Worm (Caenorhabditis elegans) whole organism, L4 larva: Measurements from ENCODE around the gene nuc-1.
A peak's percentile ranks its signal among the peaks of the same experiment; 100 is the strongest.

Experiments
- F10B5.3 ChIP-seq: sonication (generic microtip); optimal IDR thresholded peaks from 2 replicates; lab custom pipeline; 2016; ENCODE audit warnings: mild to moderate bottlenecking, missing genetic modification characterization, missing compliant biosample characterization
- R02D3.7 ChIP-seq: fragments of 150-350 bp; sonication (generic microtip); optimal IDR thresholded peaks from 3 replicates; lab custom pipeline; 2014; ENCODE audit warnings: missing biosample characterization, missing genetic modification characterization
- T26A8.4 ChIP-seq: fragments of 200-800 bp; sonication (Bioruptor generic); IDR thresholded peaks from 2 replicates; pipeline ENCODE4 v1.3.6; 2022; ENCODE audit warnings: missing genetic modification characterization, missing compliant biosample characterization
- Y48G9A.11 ChIP-seq: fragments of 200-800 bp; sonication (Bioruptor generic); IDR thresholded peaks from 2 replicates; pipeline ENCODE4 v1.3.6; 2022; ENCODE audit warnings: missing genetic modification reagents, missing genetic modification characterization, missing compliant biosample characterization
- Y5F2A.4 ChIP-seq: fragments of 200-800 bp; sonication (Bioruptor generic); optimal IDR thresholded peaks from 2 replicates; lab custom pipeline; 2018; ENCODE audit warnings: mild to moderate bottlenecking, missing genetic modification characterization, missing compliant biosample characterization
- Y75B8A.6 ChIP-seq: fragments of 200-800 bp; sonication (Bioruptor generic); IDR thresholded peaks from 2 replicates; pipeline ENCODE4 v1.3.6; 2022; ENCODE audit warnings: missing genetic modification reagents, missing genetic modification characterization, missing compliant biosample characterization
- ZK546.5 ChIP-seq, 2 experiments: sonication (generic microtip); optimal IDR thresholded peaks; 2 replicates each; lab custom pipeline; 2017; ENCODE audit warnings: missing biosample characterization in 2 of 2, missing genetic modification characterization in 2 of 2
- aly-2 ChIP-seq: sonication (generic microtip); optimal IDR thresholded peaks from 2 replicates; lab custom pipeline; 2018; ENCODE audit warnings: missing biosample characterization, missing genetic modification characterization
- ama-1 ChIP-seq: fragments of 150-350 bp; optimal IDR thresholded peaks from 2 replicates; lab custom pipeline; 2014; ENCODE audit warnings: inconsistent platforms, mixed read lengths
- attf-4 ChIP-seq: sonication (generic microtip); optimal IDR thresholded peaks from 3 replicates; lab custom pipeline; 2017; ENCODE audit warnings: missing biosample characterization, missing genetic modification characterization
- ceh-82 ChIP-seq: sonication (generic microtip); optimal IDR thresholded peaks from 2 replicates; lab custom pipeline; 2017; ENCODE audit warnings: missing biosample characterization, missing genetic modification characterization
- ces-1 ChIP-seq: fragments of 150-350 bp; sonication (generic microtip); optimal IDR thresholded peaks from 4 replicates; lab custom pipeline; 2014; ENCODE audit warnings: missing biosample characterization, missing genetic modification reagents, missing genetic modification characterization
- daf-12 ChIP-seq: fragments of 150-350 bp; optimal IDR thresholded peaks from 2 replicates; lab custom pipeline; 2014; ENCODE audit warnings: missing biosample characterization, missing genetic modification reagents, missing genetic modification characterization
- dmd-6 ChIP-seq: fragments of 200-800 bp; sonication (Bioruptor generic); IDR thresholded peaks from 2 replicates; pipeline ENCODE4 v1.3.6; 2022; ENCODE audit warnings: missing genetic modification reagents, missing genetic modification characterization, missing compliant biosample characterization
- dmd-9 ChIP-seq: fragments of 200-800 bp; sonication (Bioruptor generic); IDR thresholded peaks from 2 replicates; pipeline ENCODE4 v1.3.6; 2022; ENCODE audit warnings: missing genetic modification reagents, missing genetic modification characterization, missing compliant biosample characterization
- egl-43 ChIP-seq: fragments of 200-800 bp; sonication (Bioruptor generic); IDR thresholded peaks from 2 replicates; pipeline ENCODE4 v1.3.6; 2022; ENCODE audit warnings: missing genetic modification reagents, missing genetic modification characterization, missing compliant biosample characterization
- fkh-10 ChIP-seq: fragments of 150-350 bp; optimal IDR thresholded peaks from 2 replicates; lab custom pipeline; 2014; ENCODE audit warnings: missing biosample characterization, missing genetic modification reagents, missing genetic modification characterization
- fos-1 ChIP-seq: fragments of 150-350 bp; optimal IDR thresholded peaks from 2 replicates; lab custom pipeline; 2014; ENCODE audit warnings: missing biosample characterization, missing genetic modification characterization
- hlh-30 ChIP-seq: sonication (generic microtip); optimal IDR thresholded peaks from 2 replicates; lab custom pipeline; 2017; ENCODE audit warnings: antibody characterized with exemption, mild to moderate bottlenecking, missing genetic modification characterization, missing compliant biosample characterization; ENCODE audit not compliant: insufficient read depth
- jun-1 ChIP-seq: fragments of 150-350 bp; optimal IDR thresholded peaks from 2 replicates; lab custom pipeline; 2014; ENCODE audit warnings: missing biosample characterization, missing genetic modification reagents, missing genetic modification characterization
- lin-29 ChIP-seq: fragments of 200-800 bp; sonication (Bioruptor generic); IDR thresholded peaks from 2 replicates; pipeline ENCODE4 v1.3.6; 2022; ENCODE audit warnings: missing genetic modification reagents, missing genetic modification characterization, missing compliant biosample characterization
- madf-5 ChIP-seq, 2 experiments: fragments of 200-800 bp; sonication (Bioruptor generic); IDR thresholded peaks; 2 replicates each; pipeline ENCODE4 v1.3.6; 2022; ENCODE audit warnings: missing compliant biosample characterization in 2 of 2, missing genetic modification characterization in 2 of 2
- mdl-1 ChIP-seq, 2 experiments: fragments of 150-350 bp in 1 of 2; sonication (generic microtip) in 1 of 2; optimal IDR thresholded peaks; 2 replicates each; lab custom pipeline; 2014 to 2017; ENCODE audit warnings: missing biosample characterization in 2 of 2, missing genetic modification characterization in 2 of 2
- mdt-29 ChIP-seq: fragments of 200-800 bp; sonication (Bioruptor generic); IDR thresholded peaks from 2 replicates; pipeline ENCODE4 v1.3.6; 2022; ENCODE audit warnings: missing genetic modification reagents, missing genetic modification characterization, missing compliant biosample characterization
- mes-2 ChIP-seq: sonication (generic microtip); optimal IDR thresholded peaks from 2 replicates; lab custom pipeline; 2016; ENCODE audit warnings: missing genotype, mild to moderate bottlenecking, missing genetic modification characterization, missing compliant biosample characterization; ENCODE audit not compliant: poor library complexity, severe bottlenecking
- mxl-2 ChIP-seq: fragments of 200-800 bp; sonication (Bioruptor generic); conservative IDR thresholded peaks from 2 replicates; pipeline ENCODE4 v1.3.6; 2022; ENCODE audit warnings: missing genetic modification reagents, missing genetic modification characterization, missing compliant biosample characterization
- nhr-102 ChIP-seq: sonication (generic microtip); optimal IDR thresholded peaks from 2 replicates; lab custom pipeline; 2016; ENCODE audit warnings: mild to moderate bottlenecking, missing genetic modification characterization, moderate library complexity, missing compliant biosample characterization
- nhr-11 ChIP-seq: fragments of 150-350 bp; optimal IDR thresholded peaks from 2 replicates; lab custom pipeline; 2014; ENCODE audit warnings: missing biosample characterization, missing genetic modification characterization
- nhr-42 ChIP-seq: fragments of 200-800 bp; sonication (Bioruptor generic); IDR thresholded peaks from 2 replicates; pipeline ENCODE4 v1.3.6; 2022; ENCODE audit warnings: missing genetic modification characterization, missing compliant biosample characterization
- nhr-48 ChIP-seq: sonication (generic microtip); optimal IDR thresholded peaks from 2 replicates; lab custom pipeline; 2016; ENCODE audit warnings: mild to moderate bottlenecking, missing genetic modification characterization, missing compliant biosample characterization
- nhr-6 ChIP-seq: fragments of 150-350 bp; optimal IDR thresholded peaks from 2 replicates; lab custom pipeline; 2014; ENCODE audit warnings: missing biosample characterization, missing genetic modification characterization
- saeg-2 ChIP-seq: fragments of 200-800 bp; sonication (Bioruptor generic); IDR thresholded peaks from 2 replicates; pipeline ENCODE4 v1.3.6; 2022; ENCODE audit warnings: missing genetic modification reagents, missing genetic modification characterization, missing compliant biosample characterization
- skn-1 ChIP-seq: fragments of 150-350 bp; optimal IDR thresholded peaks from 2 replicates; lab custom pipeline; 2014; ENCODE audit warnings: missing biosample characterization, missing genetic modification characterization
- spr-1 ChIP-seq: sonication (generic microtip); optimal IDR thresholded peaks from 2 replicates; lab custom pipeline; 2016; ENCODE audit warnings: mild to moderate bottlenecking, missing genetic modification characterization, missing compliant biosample characterization
- spr-3 ChIP-seq: fragments of 200-800 bp; sonication (Bioruptor generic); optimal IDR thresholded peaks from 2 replicates; lab custom pipeline; 2018; ENCODE audit warnings: mild to moderate bottlenecking, missing genetic modification characterization, missing compliant biosample characterization
- tag-97 ChIP-seq: fragments of 200-800 bp; sonication (Bioruptor generic); IDR thresholded peaks from 2 replicates; pipeline ENCODE4 v1.3.6; 2022; ENCODE audit warnings: missing genetic modification characterization, missing compliant biosample characterization
- unc-62 ChIP-seq, 3 experiments: fragments of 150-350 bp in 1 of 3; sonication (generic microtip); optimal IDR thresholded peaks in 2 of 3; peaks in 1 of 3; 1 replicate in 1 of 3; 2 replicates in 2 of 3; lab custom pipeline; 2014 to 2017; ENCODE audit warnings: missing biosample characterization in 3 of 3, missing genetic modification characterization in 3 of 3, missing genetic modification reagents in 3 of 3, missing genotype in 1 of 3
- zfp-2 ChIP-seq: sonication (generic microtip); optimal IDR thresholded peaks from 2 replicates; lab custom pipeline; 2016; ENCODE audit warnings: mild to moderate bottlenecking, missing genetic modification characterization, missing compliant biosample characterization
- ztf-11 ChIP-seq: fragments of 150-350 bp; optimal IDR thresholded peaks from 2 replicates; lab custom pipeline; 2014; ENCODE audit warnings: missing biosample characterization, missing genetic modification characterization
- ztf-7 ChIP-seq: fragments of 150-350 bp; optimal IDR thresholded peaks from 2 replicates; lab custom pipeline; 2014; ENCODE audit warnings: missing biosample characterization, missing genetic modification characterization

The nuc-1 gene

ce11 chrX:9560931-9561330 is 21.2 kb downstream of the nuc-1 start (continued):
- TF ChIP-seq mes-2 (tag; lab: Kevin White, UChicago) (peak; percentile 78), tag-97 (GFP tag; lab: Robert Waterston, UW) (0 out of 2 replicates have a peak, but pooled peaks have one; percentile 22), ztf-7 (tag; lab: Kevin White, UChicago) (no peak), aly-2 (tag; lab: Kevin White, UChicago) (no peak), dmd-9 (GFP tag; lab: Robert Waterston, UW) (0 out of 2 replicates have a peak, but pooled peaks have one; percentile 49), Y5F2A.4 (no peak), saeg-2 (GFP tag; lab: Robert Waterston, UW) (0 out of 2 replicates have a peak, but pooled peaks have one; percentile 62), ama-1 (peak; percentile 52), mdl-1 (tag; optimal IDR thresholded peaks at IDR 0.05; lab: Kevin White, UChicago) (no peak), fkh-10 (GFP tag; lab: Kevin White, UChicago) (no peak), attf-4 (no peak), skn-1 (tag; lab: Kevin White, UChicago) (no peak), mdt-29 (GFP tag; lab: Robert Waterston, UW) (peak; percentile 78; the same call in 1 of the 2 replicates), ztf-11 (tag; lab: Kevin White, UChicago) (no peak), hlh-30 (peak; percentile 48), ces-1 (no peak), nhr-42 (peak; percentile 63; the same call in 1 of the 2 replicates), F10B5.3 (no peak), nhr-11 (tag; lab: Kevin White, UChicago) (no peak), R02D3.7 (tag; lab: Kevin White, UChicago) (no peak), mxl-2 (GFP tag; lab: Robert Waterston, UW) (no peak), egl-43 (GFP tag; lab: Robert Waterston, UW) (peak; percentile 76; the same call in 1 of the 2 replicates), lin-29 (no peak), dmd-6 (GFP tag; lab: Robert Waterston, UW) (peak; percentile 60), Y48G9A.11 (GFP tag; lab: Robert Waterston, UW) (0 out of 2 replicates have a peak, but pooled peaks have one; percentile 14), zfp-2 (no peak), jun-1 (tag; lab: Kevin White, UChicago) (no peak), spr-1 (tag; lab: Kevin White, UChicago) (no peak), daf-12 (no peak), unc-62 (GFP tag; optimal IDR thresholded peaks at IDR 0.05 in 1 of 2; lab: Kevin White, UChicago) (no peak), unc-62 (tag; optimal IDR thresholded peaks at IDR 0.05; lab: Kevin White, UChicago) (no peak), ceh-82 (tag; lab: Kevin White, UChicago) (no peak), madf-5 (GFP tag; IDR thresholded peaks at IDR 0.05; lab: Robert Waterston, UW) (peak; percentile 58 to 88; a peak in 2 of 4 replicates), nhr-48 (tag; lab: Kevin White, UChicago) (no peak)

DNA sequence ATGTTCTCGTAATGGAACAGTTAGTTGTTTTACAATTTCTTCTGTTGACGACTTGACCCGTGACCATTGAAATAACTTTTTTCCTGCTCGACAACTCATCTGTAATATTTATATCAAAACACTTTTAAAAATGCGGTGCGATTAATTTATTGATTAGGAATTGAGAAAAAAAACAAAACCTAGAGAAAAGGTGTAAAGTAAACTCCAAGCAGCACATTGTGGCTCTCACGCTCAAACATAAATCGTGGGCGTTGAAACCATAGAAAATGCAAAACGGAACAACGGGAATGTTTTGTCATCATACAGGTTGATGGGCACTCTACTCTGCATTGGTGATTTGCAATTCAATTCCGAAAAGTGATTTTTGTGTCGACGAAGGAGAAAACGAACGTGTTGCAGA is 26.2 kb downstream of the nuc-1 start, which contains the start of gene moc-5:
TSS of gene moc-5 (minus strand) at position 101 of the 400 bp plus-strand sequence.
- TF ChIP-seq nhr-42, result no peak
- TF ChIP-seq T26A8.4, result no peak
- TF ChIP-seq mxl-2 (GFP tag; lab: Robert Waterston, UW), result no peak
- TF ChIP-seq skn-1 (tag; lab: Kevin White, UChicago), result no peak
- TF ChIP-seq R02D3.7 (tag; lab: Kevin White, UChicago), result no peak
- TF ChIP-seq ZK546.5 (tag; optimal IDR thresholded peaks at IDR 0.05; lab: Kevin White, UChicago), result no peak
- TF ChIP-seq Y75B8A.6, result no peak
- TF ChIP-seq nhr-6 (tag; lab: Kevin White, UChicago), result no peak
- no peak for TF ChIP-seq spr-3 (GFP tag; lab: Kevin White, UChicago)
- TF ChIP-seq fos-1 (tag; lab: Kevin White, UChicago), result no peak
- no peak for TF ChIP-seq ama-1
- TF ChIP-seq mdt-29 (GFP tag; lab: Robert Waterston, UW), result no peak
- no peak for TF ChIP-seq nhr-102 (tag; lab: Kevin White, UChicago)
